Worm (Caenorhabditis elegans) whole organism, L4 larva: ENCODE measurements around the gene T21D12.12.

ENCODE experiments used
- D1046.2 ChIP-seq: fragments of 200-800 bp; sonication (Bioruptor generic); IDR thresholded peaks from 2 replicates; pipeline ENCODE4 v1.3.6; 2022; ENCODE audit warnings: missing genetic modification characterization, missing compliant biosample characterization
- F37D6.2 ChIP-seq: sonication (generic microtip); optimal IDR thresholded peaks from 2 replicates; lab custom pipeline; 2016; ENCODE audit warnings: mild to moderate bottlenecking, missing genetic modification characterization, missing compliant biosample characterization
- F49E8.2 ChIP-seq: sonication (generic microtip); optimal IDR thresholded peaks from 2 replicates; lab custom pipeline; 2016; ENCODE audit warnings: missing compliant biosample characterization, mild to moderate bottlenecking, missing genetic modification characterization, borderline replicate concordance
- Y105C5A.15 ChIP-seq: fragments of 200-800 bp; sonication (Bioruptor generic); IDR thresholded peaks from 2 replicates; pipeline ENCODE4 v1.3.6; 2022; ENCODE audit warnings: missing genetic modification characterization, missing compliant biosample characterization
- Y48G9A.11 ChIP-seq: fragments of 200-800 bp; sonication (Bioruptor generic); IDR thresholded peaks from 2 replicates; pipeline ENCODE4 v1.3.6; 2022; ENCODE audit warnings: missing genetic modification reagents, missing genetic modification characterization, missing compliant biosample characterization
- Y75B8A.6 ChIP-seq: fragments of 200-800 bp; sonication (Bioruptor generic); IDR thresholded peaks from 2 replicates; pipeline ENCODE4 v1.3.6; 2022; ENCODE audit warnings: missing genetic modification reagents, missing genetic modification characterization, missing compliant biosample characterization
- ceh-28 ChIP-seq: fragments of 150-350 bp; optimal IDR thresholded peaks from 2 replicates; lab custom pipeline; 2014; ENCODE audit warnings: missing biosample characterization, missing genetic modification reagents, missing genetic modification characterization
- ceh-32 ChIP-seq: sonication (generic microtip); optimal IDR thresholded peaks from 2 replicates; lab custom pipeline; 2016; ENCODE audit warnings: mild to moderate bottlenecking, missing genetic modification characterization, missing compliant biosample characterization; ENCODE audit not compliant: poor library complexity
- ces-1 ChIP-seq: fragments of 150-350 bp; sonication (generic microtip); optimal IDR thresholded peaks from 4 replicates; lab custom pipeline; 2014; ENCODE audit warnings: missing biosample characterization, missing genetic modification reagents, missing genetic modification characterization
- ctbp-1 ChIP-seq: fragments of 200-800 bp; sonication (Bioruptor generic); IDR thresholded peaks from 2 replicates; pipeline ENCODE4 v1.3.6; 2022; ENCODE audit warnings: missing genetic modification reagents, missing genetic modification characterization, missing compliant biosample characterization
- daf-16 ChIP-seq, 3 experiments: sonication (generic microtip); optimal IDR thresholded peaks; 2 replicates each; lab custom pipeline; 2016 to 2017; ENCODE audit warnings: missing genetic modification characterization in 3 of 3, missing genetic modification reagents in 3 of 3, mild to moderate bottlenecking in 2 of 3, missing compliant biosample characterization in 2 of 3, missing biosample characterization in 1 of 3, moderate library complexity in 1 of 3
- daf-8 ChIP-seq: fragments of 200-800 bp; sonication (Bioruptor generic); IDR thresholded peaks from 2 replicates; pipeline ENCODE4 v1.3.6; 2022; ENCODE audit warnings: missing genetic modification characterization, missing compliant biosample characterization
- dmd-9 ChIP-seq: fragments of 200-800 bp; sonication (Bioruptor generic); IDR thresholded peaks from 2 replicates; pipeline ENCODE4 v1.3.6; 2022; ENCODE audit warnings: missing genetic modification reagents, missing genetic modification characterization, missing compliant biosample characterization
- egl-43 ChIP-seq: fragments of 200-800 bp; sonication (Bioruptor generic); IDR thresholded peaks from 2 replicates; pipeline ENCODE4 v1.3.6; 2022; ENCODE audit warnings: missing genetic modification reagents, missing genetic modification characterization, missing compliant biosample characterization
- fkh-10 ChIP-seq: fragments of 150-350 bp; optimal IDR thresholded peaks from 2 replicates; lab custom pipeline; 2014; ENCODE audit warnings: missing biosample characterization, missing genetic modification reagents, missing genetic modification characterization
- fos-1 ChIP-seq: fragments of 150-350 bp; optimal IDR thresholded peaks from 2 replicates; lab custom pipeline; 2014; ENCODE audit warnings: missing biosample characterization, missing genetic modification characterization
- hif-1 ChIP-seq, 2 experiments: sonication (generic microtip); optimal IDR thresholded peaks; 2 replicates each; lab custom pipeline; 2016 to 2017; ENCODE audit warnings: missing compliant biosample characterization in 2 of 2, missing genetic modification characterization in 2 of 2, missing genetic modification reagents in 2 of 2, missing genotype in 2 of 2, mild to moderate bottlenecking in 1 of 2
- hlh-11 ChIP-seq: fragments of 200-800 bp; sonication (Bioruptor generic); optimal IDR thresholded peaks from 2 replicates; lab custom pipeline; 2018; ENCODE audit warnings: mild to moderate bottlenecking, missing genetic modification characterization, missing compliant biosample characterization
- lim-7 ChIP-seq: fragments of 200-800 bp; sonication (Bioruptor generic); IDR thresholded peaks from 2 replicates; pipeline ENCODE4 v1.3.6; 2022; ENCODE audit warnings: missing genetic modification characterization, missing compliant biosample characterization
- lin-15B ChIP-seq: fragments of 150-350 bp; sonication (generic microtip); optimal IDR thresholded peaks from 3 replicates; lab custom pipeline; 2014; ENCODE audit warnings: missing biosample characterization, missing genetic modification characterization
- lin-29 ChIP-seq: fragments of 200-800 bp; sonication (Bioruptor generic); IDR thresholded peaks from 2 replicates; pipeline ENCODE4 v1.3.6; 2022; ENCODE audit warnings: missing genetic modification reagents, missing genetic modification characterization, missing compliant biosample characterization
- madf-5 ChIP-seq, 2 experiments: fragments of 200-800 bp; sonication (Bioruptor generic); IDR thresholded peaks; 2 replicates each; pipeline ENCODE4 v1.3.6; 2022; ENCODE audit warnings: missing compliant biosample characterization in 2 of 2, missing genetic modification characterization in 2 of 2
- mdl-1 ChIP-seq, 2 experiments: fragments of 150-350 bp in 1 of 2; sonication (generic microtip) in 1 of 2; optimal IDR thresholded peaks; 2 replicates each; lab custom pipeline; 2014 to 2017; ENCODE audit warnings: missing biosample characterization in 2 of 2, missing genetic modification characterization in 2 of 2
- nhr-11 ChIP-seq: fragments of 150-350 bp; optimal IDR thresholded peaks from 2 replicates; lab custom pipeline; 2014; ENCODE audit warnings: missing biosample characterization, missing genetic modification characterization
- nhr-237 ChIP-seq: sonication (generic microtip); optimal IDR thresholded peaks from 2 replicates; lab custom pipeline; 2017; ENCODE audit warnings: missing biosample characterization, missing genetic modification characterization
- nhr-25 ChIP-seq: sonication (generic microtip); optimal IDR thresholded peaks from 2 replicates; lab custom pipeline; 2017; ENCODE audit warnings: missing genetic modification characterization, mild to moderate bottlenecking, missing compliant biosample characterization, antibody characterized with exemption, moderate library complexity, borderline replicate concordance; ENCODE audit not compliant: insufficient read depth
- nhr-28 ChIP-seq: fragments of 150-350 bp; optimal IDR thresholded peaks from 2 replicates; lab custom pipeline; 2014; ENCODE audit warnings: missing biosample characterization, missing genetic modification characterization
- nhr-76 ChIP-seq: fragments of 150-350 bp; optimal IDR thresholded peaks from 2 replicates; lab custom pipeline; 2014; ENCODE audit warnings: missing biosample characterization, missing genetic modification characterization
- nhr-77 ChIP-seq: fragments of 150-350 bp; optimal IDR thresholded peaks from 2 replicates; lab custom pipeline; 2014; ENCODE audit warnings: missing biosample characterization, missing genetic modification characterization
- rbr-2 ChIP-seq: sonication (generic microtip); optimal IDR thresholded peaks from 2 replicates; lab custom pipeline; 2016; ENCODE audit warnings: missing genotype, missing genetic modification characterization, missing compliant biosample characterization
- sdz-12 ChIP-seq: fragments of 200-800 bp; sonication (Bioruptor generic); optimal IDR thresholded peaks from 2 replicates; lab custom pipeline; 2018; ENCODE audit warnings: mild to moderate bottlenecking, missing genetic modification characterization, missing compliant biosample characterization
- set-16 ChIP-seq: fragments of 200-800 bp; sonication (Bioruptor generic); IDR thresholded peaks from 2 replicates; pipeline ENCODE4 v1.3.6; 2022; ENCODE audit warnings: missing genetic modification reagents, missing genetic modification characterization, missing compliant biosample characterization
- tra-1 ChIP-seq: fragments of 200-800 bp; sonication (Bioruptor generic); IDR thresholded peaks from 2 replicates; pipeline ENCODE4 v1.3.6; 2022; ENCODE audit warnings: missing genetic modification reagents, missing genetic modification characterization, missing compliant biosample characterization
- unc-130 ChIP-seq: sonication (generic microtip); optimal IDR thresholded peaks from 2 replicates; lab custom pipeline; 2016; ENCODE audit warnings: missing genetic modification reagents, missing genetic modification characterization, missing compliant biosample characterization
- zag-1 ChIP-seq: fragments of 150-350 bp; optimal IDR thresholded peaks from 2 replicates; lab custom pipeline; 2014; ENCODE audit warnings: missing biosample characterization, missing genetic modification characterization
- zip-11 ChIP-seq: fragments of 200-800 bp; sonication (Bioruptor generic); IDR thresholded peaks from 2 replicates; pipeline ENCODE4 v1.3.6; 2022; ENCODE audit warnings: missing genetic modification characterization, missing compliant biosample characterization
- ztf-7 ChIP-seq: fragments of 150-350 bp; optimal IDR thresholded peaks from 2 replicates; lab custom pipeline; 2014; ENCODE audit warnings: missing biosample characterization, missing genetic modification characterization

Gene T21D12.12

ce11 chrIV:266148-266547 is at the start of gene T21D12.12:
TSS of gene T21D12.12 (plus strand) at chrIV:266448.
- TF ChIP-seq lim-7 (GFP tag; lab: Robert Waterston, UW): no peak
- no peak for TF ChIP-seq nhr-237
- TF ChIP-seq zip-11 (GFP tag; lab: Robert Waterston, UW): no peak

ce11 chrIV:218252-218651 is 48.0 kb upstream of the T21D12.12 start, which contains the start of gene prdx-6:
TSS of gene prdx-6 (plus strand) at chrIV:218552.
- TF ChIP-seq ceh-28 (tag; lab: Kevin White, UChicago): no peak
- TF ChIP-seq ces-1 (GFP tag; lab: Kevin White, UChicago): no peak
- no peak for TF ChIP-seq F49E8.2 (tag; lab: Kevin White, UChicago)
- no peak for TF ChIP-seq Y75B8A.6 (GFP tag; lab: Robert Waterston, UW)
- no peak for TF ChIP-seq nhr-11
- TF ChIP-seq hlh-11 (tag; lab: Kevin White, UChicago): no peak
- no peak for TF ChIP-seq fkh-10 (GFP tag; lab: Kevin White, UChicago)
- TF ChIP-seq nhr-77 (tag; lab: Kevin White, UChicago): no peak
- no peak for TF ChIP-seq lin-15B
- no peak for TF ChIP-seq ceh-32 (tag; lab: Kevin White, UChicago)
- no peak for TF ChIP-seq fos-1

- TF ChIP-seq Y48G9A.11 (no peak), nhr-77 (tag; lab: Kevin White, UChicago) (no peak), nhr-28 (tag; lab: Kevin White, UChicago) (no peak), D1046.2 (no peak), F37D6.2 (no peak), lin-29 (GFP tag; lab: Robert Waterston, UW) (no peak), madf-5 (GFP tag; IDR thresholded peaks at IDR 0.05; lab: Robert Waterston, UW) (no peak), dmd-9 (GFP tag; lab: Robert Waterston, UW) (no peak), zag-1 (tag; lab: Kevin White, UChicago) (no peak), nhr-25 (tag; lab: Kevin White, UChicago) (no peak)
Measured at ce11 chrIV:231673-232072, 34.6 kb upstream of the T21D12.12 start, which contains the start of gene gtf-2H1. TSS of gene gtf-2H1 (minus strand) at chrIV:231773.

ce11 chrIV:236138-236537 is 30.1 kb upstream of the T21D12.12 start:
- TF ChIP-seq D1046.2 (no peak), fkh-10 (GFP tag; lab: Kevin White, UChicago) (no peak), set-16 (GFP tag; lab: Robert Waterston, UW) (no peak), egl-43 (GFP tag; lab: Robert Waterston, UW) (no peak), nhr-28 (tag; lab: Kevin White, UChicago) (no peak), Y105C5A.15 (no peak), unc-130 (GFP tag; lab: Kevin White, UChicago) (no peak), ceh-32 (tag; lab: Kevin White, UChicago) (no peak), daf-16 (GFP tag; optimal IDR thresholded peaks at IDR 0.05; lab: Kevin White, UChicago) (no peak), daf-16 (tag; optimal IDR thresholded peaks at IDR 0.05; lab: Kevin White, UChicago) (no peak), zip-11 (GFP tag; lab: Robert Waterston, UW) (no peak), rbr-2 (tag; lab: Kevin White, UChicago) (no peak), sdz-12 (GFP tag; lab: Kevin White, UChicago) (no peak), nhr-76 (tag; lab: Kevin White, UChicago) (no peak), daf-8 (GFP tag; lab: Robert Waterston, UW) (no peak), mdl-1 (tag; optimal IDR thresholded peaks at IDR 0.05; lab: Kevin White, UChicago) (no peak), hif-1 (tag; optimal IDR thresholded peaks at IDR 0.05; lab: Kevin White, UChicago) (no peak), ctbp-1 (GFP tag; lab: Robert Waterston, UW) (no peak), tra-1 (no peak), ztf-7 (no peak)
- TF ChIP-seq, all 104 proteins: peak for 0
